Fruit fly (Drosophila melanogaster): Measurements from ENCODE around the gene Nepl13.

Gene Nepl13

DNA sequence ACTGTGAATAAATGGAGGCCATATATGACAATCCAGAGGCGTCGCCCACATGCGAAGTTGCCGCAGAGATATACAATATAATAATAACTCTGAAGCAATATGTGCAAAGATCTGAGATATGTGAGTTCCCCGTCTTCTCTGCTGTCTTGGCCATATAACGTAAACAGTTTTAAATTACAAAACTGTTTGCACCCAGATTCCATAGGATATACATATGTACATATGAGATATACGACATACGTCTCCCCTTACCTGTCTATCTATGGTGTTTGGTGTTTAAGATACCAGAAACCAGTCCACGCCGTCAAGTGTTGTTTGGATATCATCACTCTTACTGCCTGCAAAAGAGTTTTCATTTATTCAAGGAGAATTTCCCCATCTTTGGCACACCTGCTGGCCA, 4.6 kb downstream of the Nepl13 start:
- peak; percentile 59; the same call in 1 of the 3 replicates for TF ChIP-seq CG4496 (GFP tag; IDR thresholded peaks at IDR 0.05)
- TF ChIP-seq fd96Ca (GFP tag; IDR thresholded peaks at IDR 0.05) = peak; percentile 39; the same call in 1 of the 3 replicates
- TF ChIP-seq CG14655 (GFP tag; optimal IDR thresholded peaks at IDR 0.05) = no peak
- TF ChIP-seq CG10348 (GFP tag; IDR thresholded peaks at IDR 0.05) = no peak
- TF ChIP-seq CG12605 (GFP tag; IDR thresholded peaks at IDR 0.05) = no peak
- no peak for TF ChIP-seq CG8301 (tag; optimal IDR thresholded peaks at IDR 0.05)
- TF ChIP-seq EcR (GFP tag; optimal IDR thresholded peaks at IDR 0.05) = no peak
- TF ChIP-seq CG32121 (GFP tag; IDR thresholded peaks at IDR 0.05) = peak; percentile 29; the same call in 1 of the 2 replicates

DNA sequence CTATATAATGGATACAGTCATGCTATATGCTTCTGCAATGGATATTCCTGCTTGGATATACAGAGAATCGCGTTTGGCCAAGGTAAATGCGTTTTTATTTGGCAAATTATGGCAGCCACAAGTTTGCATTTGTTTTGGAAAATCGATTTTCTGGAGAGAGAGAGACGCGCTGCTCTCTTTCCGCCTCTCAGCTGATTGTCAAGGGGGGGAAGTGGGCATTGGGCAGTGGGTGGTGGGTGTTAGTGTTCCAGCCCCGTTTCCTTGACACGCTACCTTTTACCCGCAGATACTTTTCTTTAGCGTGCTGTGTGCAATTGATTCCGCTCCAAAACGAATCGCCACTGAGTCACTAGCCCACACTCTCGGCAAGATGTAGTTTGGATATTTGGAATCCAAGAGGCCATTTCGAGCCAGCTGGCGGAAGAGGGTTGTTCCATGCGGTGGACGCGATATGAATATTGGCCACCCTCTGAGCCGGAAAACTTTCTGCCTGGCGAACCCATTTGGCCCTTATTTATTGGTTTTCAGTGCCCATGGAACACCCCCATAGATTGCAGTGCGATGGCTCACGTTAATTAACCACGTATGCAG, 5.6 kb downstream of the Nepl13 start:
- TF ChIP-seq CG32121 (GFP tag; IDR thresholded peaks at IDR 0.05) (no peak), Ets98B (GFP tag; IDR thresholded peaks at IDR 0.05) (peak; percentile 7; the same call in 1 of the 2 replicates), Pif1B (GFP tag; optimal IDR thresholded peaks at IDR 0.05) (no peak), CG15710 (tag; optimal IDR thresholded peaks at IDR 0.05) (no peak)

DNA sequence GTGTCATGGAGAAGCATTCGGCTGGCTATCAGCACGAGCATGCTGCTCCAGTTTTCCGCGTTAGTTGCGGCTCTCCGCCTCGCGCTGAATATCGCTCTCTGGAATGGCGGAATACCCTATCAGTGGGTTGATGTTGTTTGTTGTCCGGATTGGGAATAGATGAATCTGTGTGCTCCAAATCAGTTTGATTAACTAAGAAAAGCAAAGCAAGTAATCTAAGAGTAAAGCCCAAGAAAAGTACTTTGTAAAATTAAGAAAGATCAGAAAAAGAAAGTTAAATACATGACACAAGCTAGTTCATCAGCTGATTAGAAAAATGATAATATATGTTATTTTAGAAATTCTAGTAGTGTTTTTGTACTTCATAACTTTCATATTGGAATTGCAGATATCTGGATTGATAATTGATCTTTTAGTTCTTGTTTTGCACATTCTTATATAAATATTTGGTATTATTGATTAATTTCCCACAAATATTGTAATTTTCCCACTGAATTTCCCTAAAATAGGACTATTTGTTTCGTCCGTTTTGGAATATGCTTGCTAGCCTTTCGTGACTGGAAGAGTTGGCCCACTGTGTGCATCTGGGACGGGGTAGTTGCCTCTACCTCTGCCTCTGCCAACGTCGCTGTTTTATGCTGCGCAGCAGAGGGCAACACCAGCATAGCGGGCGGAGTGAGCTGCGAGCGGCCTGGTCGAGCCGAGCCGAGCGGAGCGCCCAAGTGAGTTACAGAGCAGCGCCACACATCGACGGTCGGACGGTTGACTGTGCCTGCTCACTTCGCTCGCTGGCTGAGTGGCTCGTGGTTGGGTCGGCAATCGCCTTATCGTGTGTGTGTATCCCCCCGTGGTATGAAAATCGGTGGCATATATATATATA, 6.7 kb downstream of the Nepl13 start:
- TF ChIP-seq CG14655 (GFP tag; optimal IDR thresholded peaks at IDR 0.05) = peak; percentile 58
- peak; percentile 37 for TF ChIP-seq CG8301 (tag; optimal IDR thresholded peaks at IDR 0.05)
- no peak for TF ChIP-seq CG9948 (tag; optimal IDR thresholded peaks at IDR 0.05)
- TF ChIP-seq gl (tag; optimal IDR thresholded peaks at IDR 0.05) = no peak
- TF ChIP-seq Ets98B (GFP tag; IDR thresholded peaks at IDR 0.05) = peak; percentile 65
- no peak for TF ChIP-seq CG8159 (tag; optimal IDR thresholded peaks at IDR 0.05)
- TF ChIP-seq fd96Ca (GFP tag; IDR thresholded peaks at IDR 0.05) = peak; percentile 53; the same call in 1 of the 3 replicates
- peak; percentile 57; the same call in 1 of the 2 replicates for TF ChIP-seq CG32121 (GFP tag; IDR thresholded peaks at IDR 0.05)
- TF ChIP-seq CG15710 (tag; optimal IDR thresholded peaks at IDR 0.05) = no peak
- no peak for TF ChIP-seq CG17806 (tag; optimal IDR thresholded peaks at IDR 0.05)
- no peak for TF ChIP-seq CG10348 (GFP tag; IDR thresholded peaks at IDR 0.05)
- no peak for TF ChIP-seq EcR (GFP tag; optimal IDR thresholded peaks at IDR 0.05)
- no peak for TF ChIP-seq Snoo (tag; optimal IDR thresholded peaks at IDR 0.05)
- peak; percentile 92 for TF ChIP-seq CG13204 (GFP tag; optimal IDR thresholded peaks at IDR 0.05)
- TF ChIP-seq CG34367 (tag; optimal IDR thresholded peaks at IDR 0.05) = no peak
- peak; percentile 57 for TF ChIP-seq CG4496 (GFP tag; IDR thresholded peaks at IDR 0.05)
- TF ChIP-seq rn (GFP tag; IDR thresholded peaks at IDR 0.05) = no peak
- TF ChIP-seq CG12605 (GFP tag; IDR thresholded peaks at IDR 0.05) = peak; percentile 40
- TF ChIP-seq Pif1B (GFP tag; optimal IDR thresholded peaks at IDR 0.05) = no peak
- TF ChIP-seq Pif1A (GFP tag; optimal IDR thresholded peaks at IDR 0.05) = no peak
- TF ChIP-seq D1 (tag; optimal IDR thresholded peaks at IDR 0.05) = no peak

DNA sequence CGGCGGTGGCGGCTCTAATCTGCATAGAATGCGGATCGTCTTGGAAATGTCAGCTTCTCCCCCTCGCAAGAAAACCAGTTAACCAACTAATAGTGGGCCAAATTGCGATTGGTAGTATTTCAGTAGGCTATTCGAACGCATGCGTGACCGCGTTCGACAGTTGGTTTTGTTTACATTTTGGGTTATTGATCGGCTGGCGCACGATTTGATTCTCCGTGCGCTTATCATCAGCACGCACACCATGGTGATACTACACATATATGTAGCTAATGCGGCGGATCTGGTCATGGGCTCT, 7.3 kb downstream of the Nepl13 start:
- TF ChIP-seq rn (GFP tag; IDR thresholded peaks at IDR 0.05) (no peak), CG12605 (GFP tag; IDR thresholded peaks at IDR 0.05) (no peak), fd96Ca (GFP tag; IDR thresholded peaks at IDR 0.05) (no peak), CG34367 (tag; optimal IDR thresholded peaks at IDR 0.05) (no peak), CG9948 (tag; optimal IDR thresholded peaks at IDR 0.05) (no peak), CG4496 (GFP tag; IDR thresholded peaks at IDR 0.05) (0 out of 3 replicates have a peak, but pooled peaks have one; percentile 13), CG15710 (tag; optimal IDR thresholded peaks at IDR 0.05) (no peak), EcR (GFP tag; optimal IDR thresholded peaks at IDR 0.05) (peak; percentile 8)

DNA sequence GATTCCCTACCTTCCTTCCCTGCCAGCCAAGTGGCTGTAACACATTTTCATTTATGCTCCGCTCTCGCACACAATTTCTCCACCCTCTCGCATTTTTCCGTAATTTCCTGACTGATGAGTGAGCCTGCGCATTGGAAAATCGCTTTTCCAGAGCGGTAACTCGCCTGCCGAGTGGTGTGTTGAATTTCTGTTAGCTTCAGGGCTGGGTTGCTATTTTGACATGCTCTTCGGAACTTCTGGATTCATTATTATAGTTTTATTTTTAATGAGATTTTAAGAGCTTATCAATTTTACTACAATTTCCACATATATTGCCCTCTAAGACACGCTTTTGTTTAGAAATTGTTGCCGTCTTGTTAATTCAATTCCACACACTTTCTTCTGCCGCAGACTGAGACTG, 7.9 kb downstream of the Nepl13 start:
- no peak for TF ChIP-seq Pif1A (GFP tag; optimal IDR thresholded peaks at IDR 0.05)
- no peak for TF ChIP-seq EcR (GFP tag; optimal IDR thresholded peaks at IDR 0.05)
- TF ChIP-seq CG17806 (tag; optimal IDR thresholded peaks at IDR 0.05) = no peak
- TF ChIP-seq Pif1B (GFP tag; optimal IDR thresholded peaks at IDR 0.05) = no peak
- no peak for TF ChIP-seq CG10348 (GFP tag; IDR thresholded peaks at IDR 0.05)
- TF ChIP-seq D1 (tag; optimal IDR thresholded peaks at IDR 0.05) = no peak
- TF ChIP-seq Snoo (tag; optimal IDR thresholded peaks at IDR 0.05) = no peak
- TF ChIP-seq CG14655 (GFP tag; optimal IDR thresholded peaks at IDR 0.05) = no peak
- TF ChIP-seq CG8159 (tag; optimal IDR thresholded peaks at IDR 0.05) = no peak
- TF ChIP-seq CG13204 (GFP tag; optimal IDR thresholded peaks at IDR 0.05) = no peak
- TF ChIP-seq fd96Ca (GFP tag; IDR thresholded peaks at IDR 0.05) = no peak
- no peak for TF ChIP-seq rn (GFP tag; IDR thresholded peaks at IDR 0.05)
- TF ChIP-seq CG4496 (GFP tag; IDR thresholded peaks at IDR 0.05) = no peak
- no peak for TF ChIP-seq CG8301 (tag; optimal IDR thresholded peaks at IDR 0.05)
- TF ChIP-seq CG12605 (GFP tag; IDR thresholded peaks at IDR 0.05) = no peak
- no peak for TF ChIP-seq Ets98B (GFP tag; IDR thresholded peaks at IDR 0.05)
- no peak for TF ChIP-seq CG15710 (tag; optimal IDR thresholded peaks at IDR 0.05)
- TF ChIP-seq CG34367 (tag; optimal IDR thresholded peaks at IDR 0.05) = no peak
- no peak for TF ChIP-seq CG32121 (GFP tag; IDR thresholded peaks at IDR 0.05)
- TF ChIP-seq gl (tag; optimal IDR thresholded peaks at IDR 0.05) = no peak

DNA sequence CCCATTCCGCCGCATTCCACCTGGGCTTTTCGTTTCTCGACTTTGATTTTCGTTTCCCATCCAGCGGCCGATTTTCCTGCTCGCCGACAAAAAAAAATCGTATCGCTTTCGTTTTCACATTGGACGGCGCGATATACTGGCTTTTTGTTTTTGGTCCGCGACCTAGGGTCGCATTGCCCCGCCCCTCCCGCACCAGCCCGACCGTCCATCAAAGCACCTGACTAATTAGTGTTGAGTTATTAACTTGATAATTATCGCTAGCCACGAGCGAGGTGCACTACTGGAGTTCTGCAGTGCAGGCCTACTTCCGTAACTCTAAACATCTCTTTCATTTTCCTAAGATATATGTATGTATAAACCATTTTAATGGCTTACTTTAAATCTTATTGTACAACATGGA, 9.2 kb downstream of the Nepl13 start:
- TF ChIP-seq EcR (GFP tag; optimal IDR thresholded peaks at IDR 0.05) (no peak), CG8301 (tag; optimal IDR thresholded peaks at IDR 0.05) (no peak), CG15710 (tag; optimal IDR thresholded peaks at IDR 0.05) (no peak), rn (GFP tag; IDR thresholded peaks at IDR 0.05) (no peak), Pif1B (GFP tag; optimal IDR thresholded peaks at IDR 0.05) (no peak), CG10348 (GFP tag; IDR thresholded peaks at IDR 0.05) (no peak), CG12605 (GFP tag; IDR thresholded peaks at IDR 0.05) (no peak), CG14655 (GFP tag; optimal IDR thresholded peaks at IDR 0.05) (no peak), CG17806 (tag; optimal IDR thresholded peaks at IDR 0.05) (no peak), Pif1A (GFP tag; optimal IDR thresholded peaks at IDR 0.05) (no peak)

Data from whole organism, pupa.